Fruit fly (Drosophila melanogaster) whole organism, embryonic: ENCODE results near the gene Ssadh.
A peak's percentile ranks its signal among the peaks of the same experiment; 100 is the strongest.

Experiments used
- Bteb2 ChIP-seq: fragments of 200-800 bp; sonication (Bioruptor generic); optimal IDR thresholded peaks from 2 replicates; lab custom pipeline; 2016; ENCODE audit warnings: missing biosample characterization, missing genetic modification characterization
- CG1024 ChIP-seq: fragments of 200-800 bp; sonication (Bioruptor generic); IDR thresholded peaks from 2 replicates; pipeline ENCODE4 v1.3.6; 2022; ENCODE audit warnings: missing biosample characterization, missing genetic modification characterization
- CG10654 ChIP-seq: fragments of 200-800 bp; sonication (Bioruptor generic); optimal IDR thresholded peaks from 2 replicates; lab custom pipeline; 2016; ENCODE audit warnings: missing biosample characterization, missing genetic modification characterization
- CG11398 ChIP-seq: fragments of 200-800 bp; sonication (Bioruptor generic); optimal IDR thresholded peaks from 2 replicates; lab custom pipeline; 2016; ENCODE audit warnings: missing biosample characterization, missing genetic modification characterization
- CG11560 ChIP-seq: fragments of 200-800 bp; sonication (Bioruptor generic); IDR thresholded peaks from 3 replicates; pipeline ENCODE4 v1.3.6; 2022; ENCODE audit warnings: missing biosample characterization, missing genetic modification characterization
- CG12155 ChIP-seq: fragments of 200-800 bp; sonication (Bioruptor generic); optimal IDR thresholded peaks from 3 replicates; lab custom pipeline; 2016; ENCODE audit warnings: missing biosample characterization, missing genetic modification characterization
- CG13123 ChIP-seq: fragments of 200-800 bp; sonication (Bioruptor generic); optimal IDR thresholded peaks from 2 replicates; lab custom pipeline; 2016; ENCODE audit warnings: missing biosample characterization, missing genetic modification characterization
- CG13287 ChIP-seq: fragments of 200-800 bp; sonication (Bioruptor generic); IDR thresholded peaks from 2 replicates; pipeline ENCODE4 v1.3.6; 2022; ENCODE audit warnings: missing biosample characterization, missing genetic modification characterization; ENCODE audit not compliant: partially characterized antibody
- CG13894 ChIP-seq: fragments of 200-800 bp; sonication (Bioruptor generic); optimal IDR thresholded peaks from 3 replicates; lab custom pipeline; 2018; ENCODE audit warnings: missing biosample characterization, mild to moderate bottlenecking, missing genetic modification characterization, moderate library complexity
- CG14710 ChIP-seq: fragments of 200-800 bp; sonication (Bioruptor generic); optimal IDR thresholded peaks from 3 replicates; lab custom pipeline; 2019; ENCODE audit warnings: missing biosample characterization, mild to moderate bottlenecking, missing genetic modification characterization, moderate library complexity
- CG15696 ChIP-seq: fragments of 200-800 bp; sonication (Bioruptor generic); optimal IDR thresholded peaks from 2 replicates; lab custom pipeline; 2019; ENCODE audit warnings: missing biosample characterization, mild to moderate bottlenecking, missing genetic modification characterization, moderate library complexity
- CG16779 ChIP-seq: fragments of 200-800 bp; sonication (Bioruptor generic); IDR thresholded peaks from 2 replicates; pipeline ENCODE4 v1.3.6; 2022; ENCODE audit warnings: missing biosample characterization, missing genetic modification characterization
- CG17829 ChIP-seq: fragments of 200-800 bp; optimal IDR thresholded peaks from 2 replicates; lab custom pipeline; 2019; ENCODE audit warnings: missing biosample characterization, mild to moderate bottlenecking, missing genetic modification characterization, moderate library complexity
- CG18476 ChIP-seq: fragments of 200-800 bp; sonication (Bioruptor generic); optimal IDR thresholded peaks from 2 replicates; lab custom pipeline; 2016; ENCODE audit warnings: missing biosample characterization, mild to moderate bottlenecking, missing genetic modification characterization
- CG2116 ChIP-seq: fragments of 200-800 bp; sonication (Bioruptor generic); optimal IDR thresholded peaks from 3 replicates; lab custom pipeline; 2018; ENCODE audit warnings: missing biosample characterization, mild to moderate bottlenecking, missing genetic modification characterization
- CG31224 ChIP-seq: fragments of 200-800 bp; sonication (Bioruptor generic); IDR thresholded peaks from 2 replicates; pipeline ENCODE4 v1.3.6; 2022; ENCODE audit warnings: missing biosample characterization, missing genetic modification characterization
- CG3281 ChIP-seq: fragments of 200-800 bp; sonication (Bioruptor generic); optimal IDR thresholded peaks from 3 replicates; lab custom pipeline; 2017; ENCODE audit warnings: missing biosample characterization, mild to moderate bottlenecking, missing genetic modification characterization
- CG33557 ChIP-seq: fragments of 200-800 bp; sonication (Bioruptor generic); optimal IDR thresholded peaks from 2 replicates; lab custom pipeline; 2019; ENCODE audit warnings: missing biosample characterization, mild to moderate bottlenecking, missing genetic modification characterization, moderate library complexity
- CG34376 ChIP-seq: fragments of 200-800 bp; sonication (Bioruptor generic); optimal IDR thresholded peaks from 2 replicates; lab custom pipeline; 2018; ENCODE audit warnings: missing biosample characterization, mild to moderate bottlenecking, missing genetic modification characterization
- CG42726 ChIP-seq: fragments of 200-800 bp; sonication (Bioruptor generic); IDR thresholded peaks from 2 replicates; pipeline ENCODE4 v1.3.6; 2022; ENCODE audit warnings: missing biosample characterization, missing genetic modification characterization; ENCODE audit not compliant: partially characterized antibody
- CG4328 ChIP-seq: fragments of 200-800 bp; sonication (Bioruptor generic); optimal IDR thresholded peaks from 3 replicates; lab custom pipeline; 2017; ENCODE audit warnings: missing biosample characterization, missing genetic modification reagents, missing genetic modification characterization
- CG43689 ChIP-seq: fragments of 200-800 bp; sonication (Bioruptor generic); IDR thresholded peaks from 2 replicates; pipeline ENCODE4 v1.3.6; 2022; ENCODE audit warnings: missing biosample characterization, missing genetic modification characterization
- CG4707 ChIP-seq: fragments of 200-800 bp; sonication (Bioruptor generic); optimal IDR thresholded peaks from 2 replicates; lab custom pipeline; 2018; ENCODE audit warnings: missing biosample characterization, mild to moderate bottlenecking, missing genetic modification characterization, moderate library complexity
- CG6683 ChIP-seq: fragments of 200-800 bp; sonication (Bioruptor generic); optimal IDR thresholded peaks from 2 replicates; lab custom pipeline; 2017; ENCODE audit warnings: missing biosample characterization, mild to moderate bottlenecking, missing genetic modification characterization, missing genetic modification reagents
- CG6791 ChIP-seq: fragments of 200-800 bp; sonication (Bioruptor generic); IDR thresholded peaks from 3 replicates; pipeline ENCODE4 v1.3.6; 2022; ENCODE audit warnings: missing biosample characterization, missing genetic modification characterization; ENCODE audit not compliant: partially characterized antibody
- CG6854 ChIP-seq: fragments of 200-800 bp; sonication (Bioruptor generic); optimal IDR thresholded peaks from 3 replicates; lab custom pipeline; 2017; ENCODE audit warnings: missing biosample characterization, mild to moderate bottlenecking, missing genetic modification characterization
- CG7556 ChIP-seq: fragments of 200-800 bp; sonication (Bioruptor generic); optimal IDR thresholded peaks from 2 replicates; lab custom pipeline; 2017; ENCODE audit warnings: missing biosample characterization, mild to moderate bottlenecking, missing genetic modification characterization
- CG7928 ChIP-seq: fragments of 200-800 bp; sonication (Bioruptor generic); optimal IDR thresholded peaks from 2 replicates; lab custom pipeline; 2017; ENCODE audit warnings: missing biosample characterization, mild to moderate bottlenecking, missing genetic modification characterization
- CG8281 ChIP-seq: fragments of 200-800 bp; sonication (Bioruptor generic); optimal IDR thresholded peaks from 2 replicates; lab custom pipeline; 2018; ENCODE audit warnings: missing biosample characterization, mild to moderate bottlenecking, missing genetic modification characterization, moderate library complexity
- CG8359 ChIP-seq: fragments of 200-800 bp; sonication (Bioruptor generic); optimal IDR thresholded peaks from 2 replicates; lab custom pipeline; 2017; ENCODE audit warnings: missing biosample characterization, mild to moderate bottlenecking, missing genetic modification characterization, borderline replicate concordance
- CG9876 ChIP-seq: fragments of 200-800 bp; sonication (Bioruptor generic); optimal IDR thresholded peaks from 2 replicates; lab custom pipeline; 2016; ENCODE audit warnings: missing biosample characterization, missing genetic modification characterization
- D19B ChIP-seq: fragments of 200-800 bp; sonication (Bioruptor generic); optimal IDR thresholded peaks from 2 replicates; lab custom pipeline; 2017; ENCODE audit warnings: missing biosample characterization, mild to moderate bottlenecking, missing genetic modification characterization
- Dref ChIP-seq: fragments of 200-800 bp; sonication (Bioruptor generic); IDR thresholded peaks from 2 replicates; pipeline ENCODE4 v1.3.6; 2022; ENCODE audit warnings: missing biosample characterization, missing genetic modification characterization
- Ets97D ChIP-seq: fragments of 200-800 bp; sonication (Bioruptor generic); optimal IDR thresholded peaks from 3 replicates; lab custom pipeline; 2016; ENCODE audit warnings: missing biosample characterization, missing genetic modification characterization
- MBD-R2 ChIP-seq: fragments of 200-800 bp; sonication (Bioruptor generic); IDR thresholded peaks from 2 replicates; pipeline ENCODE4 v1.3.6; 2022; ENCODE audit warnings: missing biosample characterization, missing genetic modification characterization
- Meics ChIP-seq: fragments of 200-800 bp; sonication (Bioruptor generic); optimal IDR thresholded peaks from 2 replicates; lab custom pipeline; 2017; ENCODE audit warnings: missing biosample characterization, mild to moderate bottlenecking, missing genetic modification characterization
- Mes4 ChIP-seq: fragments of 200-800 bp; sonication (Bioruptor generic); optimal IDR thresholded peaks from 2 replicates; lab custom pipeline; 2016; ENCODE audit warnings: missing biosample characterization, missing genetic modification characterization
- Sox100B ChIP-seq: fragments of 200-800 bp; sonication (Bioruptor generic); optimal IDR thresholded peaks from 3 replicates; lab custom pipeline; 2018; ENCODE audit warnings: missing biosample characterization, mild to moderate bottlenecking, missing genetic modification characterization
- YL-1 ChIP-seq: fragments of 200-800 bp; sonication (Bioruptor generic); optimal IDR thresholded peaks from 3 replicates; lab custom pipeline; 2017; ENCODE audit warnings: missing biosample characterization, mild to moderate bottlenecking, missing genetic modification characterization
- al ChIP-seq: fragments of 200-800 bp; sonication (Bioruptor generic); IDR thresholded peaks from 2 replicates; pipeline ENCODE4 v1.3.6; 2022; ENCODE audit warnings: missing biosample characterization, missing genetic modification characterization
- ato ChIP-seq: fragments of 200-800 bp; sonication (Bioruptor generic); IDR thresholded peaks from 2 replicates; pipeline ENCODE4 v1.3.6; 2022; ENCODE audit warnings: missing biosample characterization, missing genetic modification characterization; ENCODE audit not compliant: partially characterized antibody
- bowl ChIP-seq: fragments of 200-800 bp; sonication (Bioruptor generic); IDR thresholded peaks from 2 replicates; pipeline ENCODE4 v1.3.6; 2022; ENCODE audit warnings: missing biosample characterization, missing genetic modification characterization
- cg ChIP-seq: fragments of 200-800 bp; sonication (Bioruptor generic); optimal IDR thresholded peaks from 3 replicates; lab custom pipeline; 2019; ENCODE audit warnings: missing biosample characterization, mild to moderate bottlenecking, missing genetic modification characterization, moderate library complexity
- crc ChIP-seq: fragments of 200-800 bp; sonication (Bioruptor generic); optimal IDR thresholded peaks from 2 replicates; lab custom pipeline; 2016; ENCODE audit warnings: missing biosample characterization, missing genetic modification characterization
- eyg ChIP-seq: fragments of 200-800 bp; sonication (Bioruptor generic); optimal IDR thresholded peaks from 3 replicates; lab custom pipeline; 2016; ENCODE audit warnings: missing biosample characterization, missing genetic modification characterization
- fru ChIP-seq: fragments of >200 bp; optimal IDR thresholded peaks from 2 replicates; lab custom pipeline; 2017
- hb ChIP-seq: fragments of 200-800 bp; sonication (Bioruptor generic); IDR thresholded peaks from 3 replicates; pipeline ENCODE4 v1.3.6; 2022; ENCODE audit warnings: missing biosample characterization, missing genetic modification characterization; ENCODE audit not compliant: partially characterized antibody
- klu ChIP-seq: fragments of 200-800 bp; sonication (Bioruptor generic); IDR thresholded peaks from 2 replicates; pipeline ENCODE4 v1.3.6; 2022; ENCODE audit warnings: missing biosample characterization, missing genetic modification characterization
- kni ChIP-seq: fragments of 200-800 bp; sonication (Bioruptor generic); optimal IDR thresholded peaks from 3 replicates; lab custom pipeline; 2017; ENCODE audit warnings: mild to moderate bottlenecking, missing biosample characterization, missing genetic modification reagents, missing genetic modification characterization
- lab ChIP-seq: fragments of 200-800 bp; sonication (Bioruptor generic); optimal IDR thresholded peaks from 3 replicates; lab custom pipeline; 2017; ENCODE audit warnings: missing biosample characterization, missing genetic modification characterization, mild to moderate bottlenecking, moderate library complexity, missing genetic modification reagents

Gene Ssadh

dm6 chr3R:25647577-25648257, 21.0 kb upstream of the Ssadh start (continued):
- TF ChIP-seq MBD-R2: peak; percentile 44; the same call in 1 of the 2 replicates
- no peak for TF ChIP-seq Mes4
- TF ChIP-seq CG17829 (tag; lab: Kevin White, UChicago): peak; percentile 36
- TF ChIP-seq CG6791 (GFP tag; lab: Robert Waterston, UW): peak; percentile 96
- TF ChIP-seq klu (GFP tag; lab: Robert Waterston, UW): peak; percentile 70; the same call in 1 of the 2 replicates
- peak; percentile 58 for TF ChIP-seq CG2116
- no peak for TF ChIP-seq fru
- no peak for TF ChIP-seq CG11398 (GFP tag; lab: Kevin White, UChicago)
- no peak for TF ChIP-seq CG14710 (tag; lab: Kevin White, UChicago)
- peak; percentile 50 for TF ChIP-seq Dref (GFP tag; lab: Robert Waterston, UW)
- TF ChIP-seq eyg (GFP tag; lab: Kevin White, UChicago): no peak
- TF ChIP-seq CG6683 (GFP tag; lab: Kevin White, UChicago): no peak
- peak; percentile 91; the same call in 1 of the 2 replicates for TF ChIP-seq ato (GFP tag; lab: Robert Waterston, UW)
- TF ChIP-seq CG33557 (GFP tag; lab: Kevin White, UChicago): peak; percentile 52
- no peak for TF ChIP-seq CG4328 (GFP tag; lab: Kevin White, UChicago)
- TF ChIP-seq CG42726 (GFP tag; lab: Robert Waterston, UW): no peak; the same call in 1 of the 2 replicates
- no peak for TF ChIP-seq D19B (GFP tag; lab: Kevin White, UChicago)
- no peak for TF ChIP-seq CG11560 (tag; lab: Robert Waterston, UW)
- peak; percentile 42 for TF ChIP-seq YL-1 (GFP tag; lab: Kevin White, UChicago)
- peak; percentile 85 for TF ChIP-seq kni
- TF ChIP-seq CG4707: peak; percentile 47
- TF ChIP-seq Meics (GFP tag; lab: Kevin White, UChicago): no peak
- peak; percentile 67 for TF ChIP-seq CG13287 (GFP tag; lab: Robert Waterston, UW)
- TF ChIP-seq CG13894: no peak
- no peak for TF ChIP-seq CG6854 (GFP tag; lab: Kevin White, UChicago)
- TF ChIP-seq Sox100B: no peak
- TF ChIP-seq CG15696 (tag; lab: Kevin White, UChicago): no peak
- TF ChIP-seq CG31224 (GFP tag; lab: Robert Waterston, UW): no peak
- no peak for TF ChIP-seq CG43689 (GFP tag; lab: Robert Waterston, UW)
- no peak for TF ChIP-seq CG16779
- no peak for TF ChIP-seq crc (GFP tag; lab: Kevin White, UChicago)
- TF ChIP-seq lab (GFP tag; lab: Kevin White, UChicago): no peak
- peak; percentile 70 for TF ChIP-seq CG7928 (GFP tag; lab: Kevin White, UChicago)
- TF ChIP-seq al (GFP tag; lab: Robert Waterston, UW): no peak
- TF ChIP-seq CG8359 (GFP tag; lab: Kevin White, UChicago): no peak
- no peak for TF ChIP-seq Bteb2 (GFP tag; lab: Kevin White, UChicago)
- TF ChIP-seq CG1024 (GFP tag; lab: Robert Waterston, UW): no peak
- peak; percentile 85 for TF ChIP-seq Ets97D (GFP tag; lab: Kevin White, UChicago)
- TF ChIP-seq CG13123 (GFP tag; lab: Kevin White, UChicago): no peak
- TF ChIP-seq CG12155 (GFP tag; lab: Kevin White, UChicago): no peak
- TF ChIP-seq hb (GFP tag; lab: Robert Waterston, UW): peak; percentile 91
- TF ChIP-seq CG10654 (GFP tag; lab: Kevin White, UChicago): no peak
- no peak for TF ChIP-seq CG9876 (GFP tag; lab: Kevin White, UChicago)
- no peak for TF ChIP-seq CG8281 (tag; lab: Kevin White, UChicago)
- TF ChIP-seq cg (GFP tag; lab: Kevin White, UChicago): peak; percentile 87
- TF ChIP-seq CG7556 (GFP tag; lab: Kevin White, UChicago): no peak
- peak; percentile 2 for TF ChIP-seq CG34376 (GFP tag; lab: Kevin White, UChicago)
- TF ChIP-seq bowl (GFP tag; lab: Robert Waterston, UW): no peak
- no peak for TF ChIP-seq CG18476
- TF ChIP-seq CG3281: no peak
